Fruit fly (Drosophila melanogaster): ENCODE results near the gene Ulp1.
A peak's percentile ranks its signal among the peaks of the same experiment; 100 is the strongest.

Ulp1 gene

DNA sequence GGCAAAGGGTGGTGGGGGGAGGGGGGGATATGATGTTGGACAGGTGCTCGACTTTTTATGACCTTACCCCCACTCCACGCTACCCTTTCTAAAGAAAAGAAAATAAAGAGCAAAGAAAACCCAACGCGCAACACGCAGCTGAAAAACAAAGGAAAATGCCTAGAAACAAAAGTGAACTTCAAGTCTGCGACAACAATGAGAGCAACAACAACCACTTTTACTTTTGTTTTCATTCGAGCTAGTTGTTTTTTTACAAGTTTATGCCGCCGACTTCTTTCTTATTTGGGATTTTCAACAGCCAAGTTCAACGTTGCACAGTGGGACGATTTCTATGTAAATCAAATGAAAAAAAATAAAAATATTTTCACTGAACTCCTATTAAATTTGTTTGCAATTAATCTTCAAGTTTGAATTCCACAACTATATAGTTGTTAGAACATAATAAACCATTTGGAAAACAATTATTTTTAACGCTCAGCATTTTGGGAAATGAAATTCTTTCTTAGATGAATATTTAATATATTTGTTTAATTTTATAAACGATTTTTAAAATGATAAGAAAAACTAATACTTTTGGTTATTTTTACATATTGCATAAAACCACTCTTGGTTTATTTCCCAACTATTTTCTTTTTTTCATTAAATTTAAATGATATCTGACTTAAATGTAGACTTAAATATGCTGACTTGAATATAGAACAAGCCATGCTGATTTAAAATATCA lies 16.8 kb upstream of the Ulp1 start (continued):
- TF ChIP-seq Side (GFP tag; optimal IDR thresholded peaks at IDR 0.05) (no peak), dati (GFP tag; IDR thresholded peaks at IDR 0.05) (no peak), ind (GFP tag; optimal IDR thresholded peaks at IDR 0.05) (peak; percentile 18), Ets97D (GFP tag; optimal IDR thresholded peaks at IDR 0.05) (no peak), luna (GFP tag; optimal IDR thresholded peaks at IDR 0.05) (no peak), CG12219 (GFP tag; optimal IDR thresholded peaks at IDR 0.05) (no peak), CG31224 (GFP tag; IDR thresholded peaks at IDR 0.05) (no peak), CG11093 (GFP tag; IDR thresholded peaks at IDR 0.05) (no peak), sens-2 (GFP tag; IDR thresholded peaks at IDR 0.05) (no peak), ewg (GFP tag; optimal IDR thresholded peaks at IDR 0.05) (peak; percentile 14), Dbx (GFP tag; IDR thresholded peaks at IDR 0.05) (no peak), ara (GFP tag; IDR thresholded peaks at IDR 0.05) (no peak), CG2116 (GFP tag; optimal IDR thresholded peaks at IDR 0.05) (peak; percentile 7), lilli (GFP tag; optimal IDR thresholded peaks at IDR 0.05) (no peak), org-1 (GFP tag; optimal IDR thresholded peaks at IDR 0.05) (no peak), NK7.1 (GFP tag; optimal IDR thresholded peaks at IDR 0.05) (no peak), Taf1 (GFP tag; IDR thresholded peaks at IDR 0.05) (no peak), CG17802 (tag; optimal IDR thresholded peaks at IDR 0.05) (no peak), HLH4C (GFP tag; IDR thresholded peaks at IDR 0.05; ENCODE audit: partially characterized antibody) (no peak), chn (GFP tag; optimal IDR thresholded peaks at IDR 0.05) (no peak), ham (GFP tag; IDR thresholded peaks at IDR 0.05) (no peak), CG16815 (GFP tag; optimal IDR thresholded peaks at IDR 0.05) (peak; percentile 24), Neu2 (GFP tag; optimal IDR thresholded peaks at IDR 0.05; ENCODE audit: borderline replicate concordance) (no peak), Myb (GFP tag; optimal IDR thresholded peaks at IDR 0.05) (no peak), CkIIα-i1 (GFP tag; IDR thresholded peaks at IDR 0.05) (no peak), ash1 (GFP tag; optimal IDR thresholded peaks at IDR 0.05) (no peak), CG1832 (GFP tag; optimal IDR thresholded peaks at IDR 0.05) (no peak), CG8388 (GFP tag; optimal IDR thresholded peaks at IDR 0.05) (peak; percentile 45), CG17612 (GFP tag; IDR thresholded peaks at IDR 0.05) (no peak), nom (GFP tag; optimal IDR thresholded peaks at IDR 0.05) (no peak), bcd (GFP tag; optimal IDR thresholded peaks at IDR 0.05) (peak; percentile 35), fd96Cb (tag; optimal IDR thresholded peaks at IDR 0.05) (peak; percentile 53), CG11696 (GFP tag; IDR thresholded peaks at IDR 0.05) (no peak), Scr (GFP tag; IDR thresholded peaks at IDR 0.05; ENCODE audit: partially characterized antibody) (no peak), eyg (GFP tag; optimal IDR thresholded peaks at IDR 0.05) (no peak), zfh2 (GFP tag; optimal IDR thresholded peaks at IDR 0.05) (no peak), Pdp1 (GFP tag; optimal IDR thresholded peaks at IDR 0.05) (no peak), fd3F (GFP tag; optimal IDR thresholded peaks at IDR 0.05) (no peak), dpn (GFP tag; optimal IDR thresholded peaks at IDR 0.05) (peak in 1 of 2 experiments; percentile 22), dm (GFP tag; optimal IDR thresholded peaks at IDR 0.05) (no peak), CG9876 (GFP tag; optimal IDR thresholded peaks at IDR 0.05) (no peak), az2 (GFP tag; optimal IDR thresholded peaks at IDR 0.05) (peak; percentile 22), CG16779 (GFP tag; IDR thresholded peaks at IDR 0.05) (no peak), CG15479 (GFP tag; optimal IDR thresholded peaks at IDR 0.05) (no peak), jigr1 (GFP tag; IDR thresholded peaks at IDR 0.05) (no peak), Atf3 (GFP tag; optimal IDR thresholded peaks at IDR 0.05) (no peak), Oli (tag; optimal IDR thresholded peaks at IDR 0.05) (peak; percentile 56), lola (GFP tag; optimal IDR thresholded peaks at IDR 0.05) (peak in 1 of 3 experiments; percentile 61), wor (GFP tag; IDR thresholded peaks at IDR 0.05) (no peak), Dad (GFP tag; optimal IDR thresholded peaks at IDR 0.05) (no peak)

Data from whole organism, embryonic.